Fruit fly (Drosophila melanogaster) whole organism, embryonic: ENCODE measurements around the gene ppk.

Experiments
- ATbp ChIP-seq: fragments of 200-800 bp; sonication (Bioruptor generic); optimal IDR thresholded peaks from 2 replicates; lab custom pipeline; 2017; ENCODE audit warnings: missing biosample characterization, mild to moderate bottlenecking, missing genetic modification characterization, missing genetic modification reagents
- B-H1 ChIP-seq: fragments of 200-800 bp; sonication (Bioruptor generic); IDR thresholded peaks from 3 replicates; pipeline ENCODE4 v1.3.6; 2022; ENCODE audit warnings: missing biosample characterization, missing genetic modification characterization
- CG10366 ChIP-seq: fragments of 200-800 bp; sonication (Bioruptor generic); IDR thresholded peaks from 2 replicates; pipeline ENCODE4 v1.3.6; 2022; ENCODE audit warnings: missing biosample characterization, missing genetic modification characterization
- CG12236 ChIP-seq: fragments of 200-800 bp; sonication (Bioruptor generic); optimal IDR thresholded peaks from 2 replicates; lab custom pipeline; 2016; ENCODE audit warnings: missing biosample characterization, missing genetic modification characterization
- CG13775 ChIP-seq: fragments of 200-800 bp; sonication (Bioruptor generic); optimal IDR thresholded peaks from 3 replicates; lab custom pipeline; 2017; ENCODE audit warnings: missing biosample characterization, mild to moderate bottlenecking, missing genetic modification characterization
- CG14860 ChIP-seq: fragments of 200-800 bp; sonication (Bioruptor generic); IDR thresholded peaks from 3 replicates; pipeline ENCODE4 v1.3.6; 2022; ENCODE audit warnings: missing biosample characterization, missing genetic modification characterization; ENCODE audit not compliant: partially characterized antibody
- CG15269 ChIP-seq: fragments of 200-800 bp; sonication (Bioruptor generic); optimal IDR thresholded peaks from 2 replicates; lab custom pipeline; 2018; ENCODE audit warnings: missing biosample characterization, mild to moderate bottlenecking, missing genetic modification characterization, moderate library complexity
- CG16779 ChIP-seq: fragments of 200-800 bp; sonication (Bioruptor generic); IDR thresholded peaks from 2 replicates; pipeline ENCODE4 v1.3.6; 2022; ENCODE audit warnings: missing biosample characterization, missing genetic modification characterization
- CG17328 ChIP-seq: fragments of 200-800 bp; sonication (Bioruptor generic); IDR thresholded peaks from 2 replicates; pipeline ENCODE4 v1.3.6; 2022; ENCODE audit warnings: missing biosample characterization, missing genetic modification characterization
- CG17361 ChIP-seq: fragments of 200-800 bp; sonication (Bioruptor generic); IDR thresholded peaks from 3 replicates; pipeline ENCODE4 v1.3.6; 2022; ENCODE audit warnings: missing biosample characterization, missing genetic modification characterization
- CG2199 ChIP-seq: fragments of 200-800 bp; sonication (Bioruptor generic); IDR thresholded peaks from 3 replicates; pipeline ENCODE4 v1.3.6; 2022; ENCODE audit warnings: missing biosample characterization, missing genetic modification characterization
- CG30020 ChIP-seq: fragments of 200-800 bp; optimal IDR thresholded peaks from 2 replicates; lab custom pipeline; 2019; ENCODE audit warnings: missing biosample characterization, mild to moderate bottlenecking, missing genetic modification characterization, moderate library complexity
- CG3163 ChIP-seq: fragments of 200-800 bp; sonication (Bioruptor generic); optimal IDR thresholded peaks from 3 replicates; lab custom pipeline; 2016; ENCODE audit warnings: missing biosample characterization, missing genetic modification characterization
- CG3847 ChIP-seq: fragments of 200-800 bp; sonication (Bioruptor generic); IDR thresholded peaks from 2 replicates; pipeline ENCODE4 v1.3.6; 2022; ENCODE audit warnings: missing biosample characterization, missing genetic modification characterization
- CG4282 ChIP-seq: fragments of 200-800 bp; sonication (Bioruptor generic); optimal IDR thresholded peaks from 2 replicates; lab custom pipeline; 2016; ENCODE audit warnings: missing biosample characterization, missing genetic modification characterization
- CG6791 ChIP-seq: fragments of 200-800 bp; sonication (Bioruptor generic); IDR thresholded peaks from 3 replicates; pipeline ENCODE4 v1.3.6; 2022; ENCODE audit warnings: missing biosample characterization, missing genetic modification characterization; ENCODE audit not compliant: partially characterized antibody
- CG7786 ChIP-seq: fragments of 200-800 bp; sonication (Bioruptor generic); optimal IDR thresholded peaks from 2 replicates; lab custom pipeline; 2016; ENCODE audit warnings: missing biosample characterization, missing genetic modification characterization
- CG9817 ChIP-seq: fragments of 200-800 bp; sonication (Bioruptor generic); optimal IDR thresholded peaks from 2 replicates; lab custom pipeline; 2018; ENCODE audit warnings: missing biosample characterization, mild to moderate bottlenecking, missing genetic modification characterization, moderate library complexity
- CkIIα-i1 ChIP-seq: fragments of 200-800 bp; sonication (Bioruptor generic); IDR thresholded peaks from 2 replicates; pipeline ENCODE4 v1.3.6; 2022; ENCODE audit warnings: missing biosample characterization, missing genetic modification characterization
- Dek ChIP-seq: fragments of 200-800 bp; sonication (Bioruptor generic); optimal IDR thresholded peaks from 3 replicates; lab custom pipeline; 2019; ENCODE audit warnings: missing biosample characterization, mild to moderate bottlenecking, missing genetic modification characterization, moderate library complexity
- E2f1 ChIP-seq: fragments of 200-800 bp; sonication (Bioruptor generic); IDR thresholded peaks from 2 replicates; pipeline ENCODE4 v1.3.6; 2022; ENCODE audit warnings: missing biosample characterization, missing genetic modification characterization
- Fer2 ChIP-seq: fragments of 200-800 bp; sonication (Bioruptor generic); optimal IDR thresholded peaks from 2 replicates; lab custom pipeline; 2018; ENCODE audit warnings: missing biosample characterization, mild to moderate bottlenecking, missing genetic modification characterization, moderate library complexity
- HLH3B ChIP-seq: fragments of 200-800 bp; sonication (Bioruptor generic); IDR thresholded peaks from 2 replicates; pipeline ENCODE4 v1.3.6; 2022; ENCODE audit warnings: missing biosample characterization, missing genetic modification characterization
- HLH54F ChIP-seq: fragments of 200-800 bp; sonication (Bioruptor generic); optimal IDR thresholded peaks from 3 replicates; lab custom pipeline; 2016; ENCODE audit warnings: missing biosample characterization, missing genetic modification characterization
- HmgZ ChIP-seq: fragments of 200-800 bp; sonication (Bioruptor generic); optimal IDR thresholded peaks from 2 replicates; lab custom pipeline; 2018; ENCODE audit warnings: missing biosample characterization, mild to moderate bottlenecking, missing genetic modification characterization
- MBD-R2 ChIP-seq: fragments of 200-800 bp; sonication (Bioruptor generic); IDR thresholded peaks from 2 replicates; pipeline ENCODE4 v1.3.6; 2022; ENCODE audit warnings: missing biosample characterization, missing genetic modification characterization
- Opbp ChIP-seq: fragments of 200-800 bp; sonication (Bioruptor generic); IDR thresholded peaks from 3 replicates; pipeline ENCODE4 v1.3.6; 2022; ENCODE audit warnings: missing biosample characterization, missing genetic modification characterization; ENCODE audit not compliant: partially characterized antibody
- Rx ChIP-seq: fragments of 200-800 bp; sonication (Bioruptor generic); IDR thresholded peaks from 2 replicates; pipeline ENCODE4 v1.3.6; 2022; ENCODE audit warnings: missing biosample characterization, missing genetic modification characterization
- Six4 ChIP-seq: fragments of 200-800 bp; sonication (Bioruptor generic); optimal IDR thresholded peaks from 2 replicates; lab custom pipeline; 2016; ENCODE audit warnings: missing biosample characterization, missing genetic modification characterization
- Ssrp ChIP-seq: fragments of 200-800 bp; sonication (Bioruptor generic); optimal IDR thresholded peaks from 2 replicates; lab custom pipeline; 2018; ENCODE audit warnings: missing biosample characterization, mild to moderate bottlenecking, missing genetic modification characterization, moderate library complexity
- bab2 ChIP-seq: fragments of 200-800 bp; sonication (Bioruptor generic); optimal IDR thresholded peaks from 2 replicates; lab custom pipeline; 2016; ENCODE audit warnings: missing biosample characterization, missing genetic modification characterization
- bcd ChIP-seq: fragments of 200-800 bp; sonication (Bioruptor generic); optimal IDR thresholded peaks from 2 replicates; lab custom pipeline; 2017; ENCODE audit warnings: missing biosample characterization, mild to moderate bottlenecking, missing genetic modification characterization
- disco-r ChIP-seq: fragments of 200-800 bp; sonication (Bioruptor generic); optimal IDR thresholded peaks from 2 replicates; lab custom pipeline; 2016; ENCODE audit warnings: missing biosample characterization, missing genetic modification characterization
- dm ChIP-seq: fragments of 200-800 bp; sonication (Bioruptor generic); optimal IDR thresholded peaks from 3 replicates; lab custom pipeline; 2016; ENCODE audit warnings: missing biosample characterization, missing genetic modification characterization
- en ChIP-seq: fragments of 200-800 bp; sonication (Bioruptor generic); optimal IDR thresholded peaks from 2 replicates; lab custom pipeline; 2016; ENCODE audit warnings: missing biosample characterization, missing genetic modification characterization
- exex ChIP-seq: fragments of 200-800 bp; sonication (Bioruptor generic); optimal IDR thresholded peaks from 4 replicates; lab custom pipeline; 2018; ENCODE audit warnings: missing biosample characterization, mild to moderate bottlenecking, missing genetic modification characterization, moderate library complexity
- gsb ChIP-seq: fragments of 200-800 bp; sonication (Bioruptor generic); IDR thresholded peaks from 2 replicates; pipeline ENCODE4 v1.3.6; 2022; ENCODE audit warnings: missing biosample characterization, missing genetic modification characterization
- her ChIP-seq: fragments of 200-800 bp; sonication (Bioruptor generic); optimal IDR thresholded peaks from 2 replicates; lab custom pipeline; 2016; ENCODE audit warnings: missing biosample characterization, missing genetic modification characterization
- insv ChIP-seq, 2 experiments: fragments of 200-800 bp; sonication (Bioruptor generic); optimal IDR thresholded peaks; 3 replicates each; lab custom pipeline; 2016 to 2018; ENCODE audit warnings: missing biosample characterization in 2 of 2, missing genetic modification characterization in 2 of 2
- kay ChIP-seq: fragments of 200-800 bp; sonication (Bioruptor generic); optimal IDR thresholded peaks from 2 replicates; lab custom pipeline; 2016; ENCODE audit warnings: missing biosample characterization, missing genetic modification characterization
- odd ChIP-seq: fragments of 200-800 bp; sonication (Bioruptor generic); optimal IDR thresholded peaks from 2 replicates; lab custom pipeline; 2017; ENCODE audit warnings: missing biosample characterization, mild to moderate bottlenecking, missing genetic modification characterization
- onecut ChIP-seq: fragments of 200-800 bp; sonication (Bioruptor generic); IDR thresholded peaks from 2 replicates; pipeline ENCODE4 v1.3.6; 2022; ENCODE audit warnings: missing biosample characterization, missing genetic modification characterization
- psq ChIP-seq: fragments of 200-800 bp; sonication (Bioruptor generic); optimal IDR thresholded peaks from 2 replicates; lab custom pipeline; 2017; ENCODE audit warnings: missing biosample characterization, missing genetic modification characterization
- ranshi ChIP-seq: fragments of 200-800 bp; sonication (Bioruptor generic); IDR thresholded peaks from 2 replicates; pipeline ENCODE4 v1.3.6; 2022; ENCODE audit warnings: missing biosample characterization, missing genetic modification characterization
- run ChIP-seq: fragments of 200-800 bp; sonication (Bioruptor generic); optimal IDR thresholded peaks from 3 replicates; lab custom pipeline; 2018; ENCODE audit warnings: missing biosample characterization, mild to moderate bottlenecking, missing genetic modification characterization
- slbo ChIP-seq: fragments of 200-800 bp; sonication (Bioruptor generic); IDR thresholded peaks from 2 replicates; pipeline ENCODE4 v1.3.6; 2022; ENCODE audit warnings: missing biosample characterization, missing genetic modification characterization
- ssp ChIP-seq: fragments of 200-800 bp; sonication (Bioruptor generic); IDR thresholded peaks from 2 replicates; pipeline ENCODE4 v1.3.6; 2022; ENCODE audit warnings: missing biosample characterization, missing genetic modification characterization
- tgo ChIP-seq: fragments of 200-800 bp; sonication (Bioruptor generic); IDR thresholded peaks from 3 replicates; pipeline ENCODE4 v1.3.6; 2022; ENCODE audit warnings: missing biosample characterization, missing genetic modification characterization
- ttk ChIP-seq: fragments of 200-800 bp; sonication (Bioruptor generic); IDR thresholded peaks from 2 replicates; pipeline ENCODE4 v2.1.2; 2022; ENCODE audit warnings: missing biosample characterization, missing genetic modification characterization
- vvl ChIP-seq: fragments of 200-800 bp; sonication (Bioruptor generic); IDR thresholded peaks from 2 replicates; pipeline ENCODE4 v1.3.6; 2022; ENCODE audit warnings: missing biosample characterization, missing genetic modification characterization
- wor ChIP-seq: fragments of 200-800 bp; sonication (Bioruptor generic); IDR thresholded peaks from 2 replicates; pipeline ENCODE4 v1.3.6; 2022; ENCODE audit warnings: missing biosample characterization, missing genetic modification characterization
- zfh1 ChIP-seq: fragments of 200-800 bp; sonication (Bioruptor generic); IDR thresholded peaks from 3 replicates; pipeline ENCODE4 v1.3.6; 2022; ENCODE audit warnings: missing biosample characterization, missing genetic modification characterization

Gene ppk

DNA sequence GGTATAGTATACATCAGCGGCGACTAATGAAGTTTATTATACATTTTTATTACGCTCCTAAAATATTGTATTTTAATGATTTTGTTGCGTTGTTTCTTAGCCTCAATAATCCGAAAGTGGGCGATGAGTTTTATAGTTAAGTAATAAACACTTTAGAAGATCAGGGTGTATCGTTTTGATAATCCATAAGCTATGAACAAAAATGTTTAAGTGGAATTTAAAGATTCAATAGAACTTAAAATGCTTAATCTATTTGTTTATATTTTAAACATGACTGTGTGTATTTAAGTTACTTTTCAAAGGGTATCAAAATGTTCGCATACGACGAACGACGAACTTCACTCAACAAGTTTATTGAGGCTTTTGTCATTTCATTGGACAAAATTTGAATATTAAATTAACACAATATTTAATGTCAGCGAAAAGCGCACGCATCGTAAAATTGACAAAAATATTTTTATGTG, 8.7 kb downstream of the ppk start (continued):
- peak; percentile 20 for TF ChIP-seq kay (GFP tag; lab: Kevin White, UChicago)
- TF ChIP-seq tgo (GFP tag; lab: Robert Waterston, UW) = peak; percentile 87
- peak; percentile 45 for TF ChIP-seq dm
- peak; percentile 41; the same call in 1 of the 2 replicates for TF ChIP-seq CG16779 (GFP tag; lab: Robert Waterston, UW)
- no peak for TF ChIP-seq insv (GFP tag; optimal IDR thresholded peaks at IDR 0.05; lab: Kevin White, UChicago)
- no peak for TF ChIP-seq CG30020 (tag; lab: Kevin White, UChicago)
- TF ChIP-seq CG9817 (tag; lab: Kevin White, UChicago) = peak; percentile 68
- TF ChIP-seq en = no peak
- peak; percentile 41 for TF ChIP-seq bcd (GFP tag; lab: Kevin White, UChicago)
- peak; percentile 46 for TF ChIP-seq run (tag; lab: Kevin White, UChicago)
- TF ChIP-seq Fer2 (tag; lab: Kevin White, UChicago) = no peak
- peak; percentile 62 for TF ChIP-seq gsb (GFP tag; lab: Robert Waterston, UW)
- no peak for TF ChIP-seq disco-r
- peak; percentile 61 for TF ChIP-seq E2f1 (GFP tag; lab: Robert Waterston, UW)
- TF ChIP-seq Opbp (GFP tag; lab: Robert Waterston, UW) = no peak
- peak; percentile 35 for TF ChIP-seq CG3163 (GFP tag; lab: Kevin White, UChicago)
- TF ChIP-seq CG13775 (GFP tag; lab: Kevin White, UChicago) = peak; percentile 66
- TF ChIP-seq slbo = peak; percentile 86
- peak; percentile 75 for TF ChIP-seq CG10366
- no peak for TF ChIP-seq exex (tag; lab: Kevin White, UChicago)
- peak; percentile 35; the same call in 1 of the 2 replicates for TF ChIP-seq onecut (GFP tag; lab: Robert Waterston, UW)
- TF ChIP-seq CG7786 (GFP tag; lab: Kevin White, UChicago) = peak; percentile 64
- peak; percentile 34 for TF ChIP-seq odd (GFP tag; lab: Kevin White, UChicago)
- 0 out of 2 replicates have a peak, but pooled peaks have one; percentile 56 for TF ChIP-seq ranshi (GFP tag; lab: Robert Waterston, UW)
- TF ChIP-seq MBD-R2 (GFP tag; lab: Robert Waterston, UW) = no peak; the same call in 1 of the 2 replicates
- TF ChIP-seq ttk (GFP tag; lab: Robert Waterston, UW) = peak; percentile 80
- TF ChIP-seq CG4282 (GFP tag; lab: Kevin White, UChicago) = no peak
- peak; percentile 89 for TF ChIP-seq CG15269 (tag; lab: Kevin White, UChicago)
- peak; percentile 41; the same call in 1 of the 3 replicates for TF ChIP-seq CG17361 (GFP tag; lab: Robert Waterston, UW)
- TF ChIP-seq vvl = peak; percentile 88
- TF ChIP-seq zfh1 (GFP tag; lab: Robert Waterston, UW) = peak; percentile 82
- TF ChIP-seq her (GFP tag; lab: Kevin White, UChicago) = peak; percentile 14
- TF ChIP-seq ssp = peak; percentile 60
- TF ChIP-seq CG14860 (GFP tag; lab: Robert Waterston, UW) = no peak
- TF ChIP-seq CG6791 (GFP tag; lab: Robert Waterston, UW) = no peak
- peak; percentile 52; the same call in 1 of the 2 replicates for TF ChIP-seq wor (GFP tag; lab: Robert Waterston, UW)
- peak; percentile 59 for TF ChIP-seq CG12236 (GFP tag; lab: Kevin White, UChicago)
- peak; percentile 23; the same call in 1 of the 3 replicates for TF ChIP-seq CG2199
- TF ChIP-seq HLH3B = peak; percentile 82
- peak; percentile 65 for TF ChIP-seq B-H1 (GFP tag; lab: Robert Waterston, UW)
- peak; percentile 55 for TF ChIP-seq HmgZ (tag; lab: Kevin White, UChicago)
- TF ChIP-seq Ssrp (tag; lab: Kevin White, UChicago) = peak; percentile 57
- peak; percentile 41; the same call in 1 of the 2 replicates for TF ChIP-seq Rx (GFP tag; lab: Robert Waterston, UW)
- TF ChIP-seq CG17328 (GFP tag; lab: Robert Waterston, UW) = peak; percentile 78
- peak; percentile 81 for TF ChIP-seq Dek (tag; lab: Kevin White, UChicago)
- TF ChIP-seq psq = peak; percentile 29
- TF ChIP-seq bab2 (GFP tag; lab: Kevin White, UChicago) = peak; percentile 74
- TF ChIP-seq HLH54F = peak; percentile 47
- TF ChIP-seq ATbp = peak; percentile 66
- 0 out of 2 replicates have a peak, but pooled peaks have one; percentile 12 for TF ChIP-seq CkIIα-i1 (GFP tag; lab: Robert Waterston, UW)
- TF ChIP-seq Six4 (GFP tag; lab: Kevin White, UChicago) = no peak
- TF ChIP-seq CG3847 = peak; percentile 57
